Fruit fly (Drosophila melanogaster): ENCODE data around the gene CG10657.
A peak's percentile ranks its signal among the peaks of the same experiment; 100 is the strongest.

CG10657 gene

dm6 chr3L:12490418-12491035 is 6.5 kb downstream of the CG10657 start, which contains the start of gene CG10660 (continued):
- peak; percentile 37 for TF ChIP-seq Nf-YC (tag; optimal IDR thresholded peaks at IDR 0.05)
- TF ChIP-seq Doc2 (GFP tag; IDR thresholded peaks at IDR 0.05), result no peak
- 0 out of 2 replicates have a peak, but pooled peaks have one; percentile 42 for TF ChIP-seq CG4360 (GFP tag; IDR thresholded peaks at IDR 0.05)
- peak; percentile 90 for TF ChIP-seq CG5245 (GFP tag; optimal IDR thresholded peaks at IDR 0.05)
- peak; percentile 91 for TF ChIP-seq fd96Cb (tag; optimal IDR thresholded peaks at IDR 0.05)
- TF ChIP-seq sima (GFP tag; optimal IDR thresholded peaks at IDR 0.05), result no peak
- peak; percentile 68 for TF ChIP-seq twi (tag; optimal IDR thresholded peaks at IDR 0.05)
- peak; percentile 74 for TF ChIP-seq Mes4 (GFP tag; optimal IDR thresholded peaks at IDR 0.05)
- TF ChIP-seq CG16815 (GFP tag; optimal IDR thresholded peaks at IDR 0.05), result peak; percentile 68
- peak; percentile 88 for TF ChIP-seq Ada2b (GFP tag; IDR thresholded peaks at IDR 0.05)
- peak; percentile 83 for TF ChIP-seq lmd (GFP tag; IDR thresholded peaks at IDR 0.05)
- TF ChIP-seq tin (GFP tag; optimal IDR thresholded peaks at IDR 0.05), result peak; percentile 84
- TF ChIP-seq Max (GFP tag; optimal IDR thresholded peaks at IDR 0.05), result peak; percentile 65
- TF ChIP-seq CG3838 (GFP tag; optimal IDR thresholded peaks at IDR 0.05), result peak; percentile 57
- TF ChIP-seq Nf-YB (GFP tag; optimal IDR thresholded peaks at IDR 0.05), result peak; percentile 73
- peak; percentile 53 for TF ChIP-seq CG33213 (GFP tag; optimal IDR thresholded peaks at IDR 0.05)
- TF ChIP-seq gcm (GFP tag; optimal IDR thresholded peaks at IDR 0.05), result peak; percentile 89
- TF ChIP-seq D19B (GFP tag; optimal IDR thresholded peaks at IDR 0.05), result peak; percentile 61
- peak; percentile 92 to 96 for TF ChIP-seq bsh (GFP tag; optimal IDR thresholded peaks at IDR 0.05)
- no peak for TF ChIP-seq D (optimal IDR thresholded peaks at IDR 0.05)
- TF ChIP-seq D (GFP tag; optimal IDR thresholded peaks at IDR 0.05), result peak; percentile 88
- no peak for TF ChIP-seq HLH4C (GFP tag; IDR thresholded peaks at IDR 0.05; ENCODE audit: partially characterized antibody)
- TF ChIP-seq HLH54F (GFP tag; optimal IDR thresholded peaks at IDR 0.05), result peak; percentile 62
- no peak for TF ChIP-seq CG14860 (GFP tag; IDR thresholded peaks at IDR 0.05; ENCODE audit: partially characterized antibody)
- TF ChIP-seq CG6689 (GFP tag; IDR thresholded peaks at IDR 0.05), result peak; percentile 82
- TF ChIP-seq Usf (GFP tag; optimal IDR thresholded peaks at IDR 0.05), result peak; percentile 60
- 0 out of 2 replicates have a peak, but pooled peaks have one; percentile 55 for TF ChIP-seq CG16779 (GFP tag; IDR thresholded peaks at IDR 0.05)
- TF ChIP-seq gro (GFP tag; optimal IDR thresholded peaks at IDR 0.05), result no peak
- no peak for TF ChIP-seq TFAM (GFP tag; optimal IDR thresholded peaks at IDR 0.05)
- TF ChIP-seq CG4707 (GFP tag; optimal IDR thresholded peaks at IDR 0.05), result peak; percentile 73
- no peak for TF ChIP-seq CG42726 (GFP tag; IDR thresholded peaks at IDR 0.05; ENCODE audit: partially characterized antibody)
- peak; percentile 85 for TF ChIP-seq B-H1 (GFP tag; IDR thresholded peaks at IDR 0.05)
- TF ChIP-seq toy (GFP tag; IDR thresholded peaks at IDR 0.05), result 0 out of 2 replicates have a peak, but pooled peaks have one; percentile 44
- TF ChIP-seq MBD-R2 (GFP tag; IDR thresholded peaks at IDR 0.05), result peak; percentile 54; the same call in 1 of the 2 replicates
- peak; percentile 27 for TF ChIP-seq CG13123 (GFP tag; optimal IDR thresholded peaks at IDR 0.05)
- peak; percentile 77 for TF ChIP-seq Vsx1 (GFP tag; optimal IDR thresholded peaks at IDR 0.05)
- no peak for TF ChIP-seq hbn (GFP tag; IDR thresholded peaks at IDR 0.05; ENCODE audit: partially characterized antibody)
- TF ChIP-seq shn (GFP tag; optimal IDR thresholded peaks at IDR 0.05), result peak; percentile 22
- no peak for TF ChIP-seq pita (GFP tag; optimal IDR thresholded peaks at IDR 0.05)
- peak; percentile 84 for TF ChIP-seq CG14014 (GFP tag; IDR thresholded peaks at IDR 0.05)
- TF ChIP-seq pzg (GFP tag; optimal IDR thresholded peaks at IDR 0.05), result no peak
- TF ChIP-seq eyg (GFP tag; optimal IDR thresholded peaks at IDR 0.05), result peak; percentile 57
- TF ChIP-seq CG7928 (GFP tag; optimal IDR thresholded peaks at IDR 0.05), result peak; percentile 34
- peak; percentile 39 for TF ChIP-seq tx (GFP tag; optimal IDR thresholded peaks at IDR 0.05)
- TF ChIP-seq mirr (GFP tag; optimal IDR thresholded peaks at IDR 0.05), result peak; percentile 13
- TF ChIP-seq CG13894 (tag; optimal IDR thresholded peaks at IDR 0.05), result no peak
- peak; percentile 67 to 76 for TF ChIP-seq Pdp1 (GFP tag; optimal IDR thresholded peaks at IDR 0.05)
- TF ChIP-seq sr (GFP tag; IDR thresholded peaks at IDR 0.05), result no peak
- peak; percentile 79 for TF ChIP-seq ase (GFP tag; IDR thresholded peaks at IDR 0.05)
- TF ChIP-seq Lpt (GFP tag; optimal IDR thresholded peaks at IDR 0.05), result no peak

All from whole organism, embryonic.